Worm (Caenorhabditis elegans): Measurements from ENCODE around the gene hmgr-1.

ce11 chrIII:7317354-7317753 is 41.9 kb upstream of the hmgr-1 start:
- TF ChIP-seq aly-1 (tag; optimal IDR thresholded peaks at IDR 0.05) (no peak), F13C5.2 (tag; optimal IDR thresholded peaks at IDR 0.05) (no peak), tra-4 (tag; optimal IDR thresholded peaks at IDR 0.05) (no peak), ets-7 (tag; optimal IDR thresholded peaks at IDR 0.05) (no peak), ceh-36 (tag; optimal IDR thresholded peaks at IDR 0.05) (no peak), ama-1 (optimal IDR thresholded peaks at IDR 0.05) (no peak)

Measured in whole organism, early embryonic.